3 fruit fly cellular contexts compared by ENCODE assay signal in genomic region chr3L:7858325-7859114, dm6.
A peak's percentile ranks its signal among the peaks of the same experiment; 100 is the strongest.
TF ChIP-seq lines count a peak whose summit lies in the region.

No protein-coding gene starts in this region.

- no peak for TF ChIP-seq CTCF in whole organism, embryonic (GFP tag; optimal IDR thresholded peaks at IDR 0.05; lab: Kevin White, UChicago)

TF ChIP-seq in whole organism, adult, 20 proteins besides CTCF, POLR2A, EP300 and RAD21:
- TF ChIP-seq CG1620 (GFP tag; optimal IDR thresholded peaks at IDR 0.05; lab: Kevin White, UChicago), result no peak
- TF ChIP-seq CG7045 (GFP tag; optimal IDR thresholded peaks at IDR 0.05; lab: Kevin White, UChicago), result peak; percentile 29
- no peak for TF ChIP-seq CG5204 (GFP tag; optimal IDR thresholded peaks at IDR 0.05; lab: Kevin White, UChicago)
- TF ChIP-seq Crg-1 (GFP tag; optimal IDR thresholded peaks at IDR 0.05; lab: Kevin White, UChicago), result no peak
- no peak for TF ChIP-seq Hr96 (GFP tag; optimal IDR thresholded peaks at IDR 0.05; lab: Kevin White, UChicago)
- TF ChIP-seq toe (GFP tag; optimal IDR thresholded peaks at IDR 0.05; lab: Kevin White, UChicago), result no peak
- TF ChIP-seq CG7101 (tag; optimal IDR thresholded peaks at IDR 0.05; lab: Kevin White, UChicago), result no peak
- peak; percentile 9 for TF ChIP-seq Mnt (GFP tag; optimal IDR thresholded peaks at IDR 0.05; lab: Kevin White, UChicago)
- peak; percentile 94 for TF ChIP-seq cic (GFP tag; optimal IDR thresholded peaks at IDR 0.05; lab: Kevin White, UChicago)
- TF ChIP-seq CG14711 (tag; optimal IDR thresholded peaks at IDR 0.05; lab: Kevin White, UChicago), result no peak
- TF ChIP-seq pad (GFP tag; optimal IDR thresholded peaks at IDR 0.05; lab: Kevin White, UChicago), result no peak
- TF ChIP-seq CG12768 (GFP tag; optimal IDR thresholded peaks at IDR 0.05; lab: Kevin White, UChicago), result no peak
- no peak for TF ChIP-seq cnc (optimal IDR thresholded peaks at IDR 0.05; lab: Kevin White, UChicago)
- TF ChIP-seq ovo (GFP tag; optimal IDR thresholded peaks at IDR 0.05; lab: Kevin White, UChicago), result no peak
- no peak for TF ChIP-seq bab1 (GFP tag; optimal IDR thresholded peaks at IDR 0.05; lab: Kevin White, UChicago)
- peak; percentile 6 for TF ChIP-seq CG33017 (tag; optimal IDR thresholded peaks at IDR 0.05; lab: Kevin White, UChicago)
- TF ChIP-seq kay (GFP tag; lab: Kevin White, UChicago; ENCODE audit: borderline replicate concordance), result peak; percentile 70
- TF ChIP-seq CG11617 (GFP tag; optimal IDR thresholded peaks at IDR 0.05; lab: Kevin White, UChicago), result no peak
- peak; percentile 41 for TF ChIP-seq tj (GFP tag; optimal IDR thresholded peaks at IDR 0.05; lab: Kevin White, UChicago)
- TF ChIP-seq Clk (GFP tag; optimal IDR thresholded peaks at IDR 0.05; lab: Kevin White, UChicago), result no peak

TF ChIP-seq in whole organism, embryonic, 481 proteins besides CTCF, POLR2A, EP300 and RAD21 (continues in another document):
- TF ChIP-seq maf-S (GFP tag; optimal IDR thresholded peaks at IDR 0.05; lab: Kevin White, UChicago) (no peak), seq (GFP tag; IDR thresholded peaks at IDR 0.05; lab: Robert Waterston, UW) (peak; percentile 26; the same call in 1 of the 2 replicates), CG10147 (GFP tag; optimal IDR thresholded peaks at IDR 0.05; lab: Kevin White, UChicago) (no peak), Dref (GFP tag; IDR thresholded peaks at IDR 0.05; lab: Robert Waterston, UW) (no peak), lola (GFP tag; optimal IDR thresholded peaks at IDR 0.05; lab: Kevin White, UChicago) (no peak), disco-r (GFP tag; optimal IDR thresholded peaks at IDR 0.05; lab: Kevin White, UChicago) (no peak), CG32532 (GFP tag; IDR thresholded peaks at IDR 0.05; lab: Robert Waterston, UW) (0 out of 2 replicates have a peak, but pooled peaks have one; percentile 10), CG17328 (GFP tag; IDR thresholded peaks at IDR 0.05; lab: Robert Waterston, UW) (no peak), CG1647 (GFP tag; optimal IDR thresholded peaks at IDR 0.05; lab: Kevin White, UChicago) (no peak), emc (GFP tag; optimal IDR thresholded peaks at IDR 0.05; lab: Kevin White, UChicago) (no peak), CG11247 (GFP tag; IDR thresholded peaks at IDR 0.05; lab: Robert Waterston, UW) (no peak), CG11456 (GFP tag; IDR thresholded peaks at IDR 0.05; lab: Robert Waterston, UW) (no peak), Camta (GFP tag; optimal IDR thresholded peaks at IDR 0.05; lab: Kevin White, UChicago) (no peak), pzg (GFP tag; optimal IDR thresholded peaks at IDR 0.05; lab: Kevin White, UChicago) (no peak), CG31388 (GFP tag; optimal IDR thresholded peaks at IDR 0.05; lab: Kevin White, UChicago) (no peak), CG6175 (GFP tag; IDR thresholded peaks at IDR 0.05; lab: Robert Waterston, UW) (0 out of 3 replicates have a peak, but pooled peaks have one; percentile 11), CG3726 (GFP tag; IDR thresholded peaks at IDR 0.05; lab: Robert Waterston, UW) (no peak), CG10543 (GFP tag; optimal IDR thresholded peaks at IDR 0.05; lab: Kevin White, UChicago) (peak; percentile 39), Sox100B (GFP tag; optimal IDR thresholded peaks at IDR 0.05; lab: Kevin White, UChicago) (peak; percentile 27), gcm (GFP tag; optimal IDR thresholded peaks at IDR 0.05; lab: Kevin White, UChicago) (no peak), sens (GFP tag; lab: Kevin White, UChicago) (peak; percentile 28), luna (GFP tag; optimal IDR thresholded peaks at IDR 0.05; lab: Kevin White, UChicago) (no peak), kah (GFP tag; optimal IDR thresholded peaks at IDR 0.05; lab: Kevin White, UChicago) (no peak), CG12769 (tag; optimal IDR thresholded peaks at IDR 0.05; lab: Kevin White, UChicago) (peak; percentile 34), Hr51 (GFP tag; optimal IDR thresholded peaks at IDR 0.05; lab: Kevin White, UChicago) (no peak), al (GFP tag; IDR thresholded peaks at IDR 0.05; lab: Robert Waterston, UW) (no peak), zen2 (GFP tag; IDR thresholded peaks at IDR 0.05; lab: Robert Waterston, UW; ENCODE audit: partially characterized antibody) (no peak), corto (GFP tag; optimal IDR thresholded peaks at IDR 0.05; lab: Kevin White, UChicago) (no peak), BEAF-32 (GFP tag; optimal IDR thresholded peaks at IDR 0.05; lab: Kevin White, UChicago) (no peak), CG15073 (GFP tag; optimal IDR thresholded peaks at IDR 0.05; lab: Kevin White, UChicago) (no peak), CG18476 (GFP tag; optimal IDR thresholded peaks at IDR 0.05; lab: Kevin White, UChicago) (no peak), Mrtf (GFP tag; IDR thresholded peaks at IDR 0.05; lab: Robert Waterston, UW) (no peak), CG17359 (tag; optimal IDR thresholded peaks at IDR 0.05; lab: Kevin White, UChicago) (no peak), ATbp (GFP tag; optimal IDR thresholded peaks at IDR 0.05; lab: Kevin White, UChicago) (peak; percentile 7), CG11723 (GFP tag; optimal IDR thresholded peaks at IDR 0.05; lab: Kevin White, UChicago) (no peak), ERR (GFP tag; optimal IDR thresholded peaks at IDR 0.05; lab: Kevin White, UChicago) (no peak), CG16863 (GFP tag; optimal IDR thresholded peaks at IDR 0.05; lab: Kevin White, UChicago) (no peak), HmgD (GFP tag; optimal IDR thresholded peaks at IDR 0.05; lab: Kevin White, UChicago) (no peak), Atf3 (GFP tag; optimal IDR thresholded peaks at IDR 0.05; lab: Kevin White, UChicago) (no peak)

TF ChIP-seq in whole organism, prepupa, 60 proteins besides CTCF, POLR2A, EP300 and RAD21:
- TF ChIP-seq topi (GFP tag; optimal IDR thresholded peaks at IDR 0.05; lab: Kevin White, UChicago), result no peak
- TF ChIP-seq acj6 (GFP tag; optimal IDR thresholded peaks at IDR 0.05; lab: Kevin White, UChicago), result no peak
- TF ChIP-seq dsx (GFP tag; optimal IDR thresholded peaks at IDR 0.05; lab: Kevin White, UChicago; ENCODE audit: poor library complexity, severe bottlenecking), result no peak
- TF ChIP-seq fkh (GFP tag; optimal IDR thresholded peaks at IDR 0.05; lab: Kevin White, UChicago), result peak; percentile 58
- TF ChIP-seq fd59A (GFP tag; optimal IDR thresholded peaks at IDR 0.05; lab: Kevin White, UChicago), result no peak
- TF ChIP-seq CG3032 (tag; optimal IDR thresholded peaks at IDR 0.05; lab: Kevin White, UChicago), result no peak
- TF ChIP-seq CG1621 (tag; optimal IDR thresholded peaks at IDR 0.05; lab: Kevin White, UChicago), result no peak
- TF ChIP-seq Sox15 (GFP tag; optimal IDR thresholded peaks at IDR 0.05; lab: Kevin White, UChicago), result no peak
- TF ChIP-seq Sox14 (GFP tag; optimal IDR thresholded peaks at IDR 0.05; lab: Kevin White, UChicago), result no peak
- TF ChIP-seq CG16779 (tag; optimal IDR thresholded peaks at IDR 0.05; lab: Kevin White, UChicago), result peak; percentile 24
- no peak for TF ChIP-seq CG6163 (GFP tag; IDR thresholded peaks at IDR 0.05; lab: Robert Waterston, UW)
- no peak for TF ChIP-seq Eip75B (GFP tag; optimal IDR thresholded peaks at IDR 0.05; lab: Kevin White, UChicago)
- TF ChIP-seq CG11762 (GFP tag; optimal IDR thresholded peaks at IDR 0.05; lab: Kevin White, UChicago; ENCODE audit: insufficient read depth), result no peak
- no peak for TF ChIP-seq salr (GFP tag; optimal IDR thresholded peaks at IDR 0.05; lab: Kevin White, UChicago)
- no peak for TF ChIP-seq CG4318 (GFP tag; optimal IDR thresholded peaks at IDR 0.05; lab: Kevin White, UChicago)
- no peak for TF ChIP-seq CG6792 (GFP tag; optimal IDR thresholded peaks at IDR 0.05; lab: Kevin White, UChicago)
- TF ChIP-seq eg (GFP tag; IDR thresholded peaks at IDR 0.05; lab: Robert Waterston, UW), result no peak
- TF ChIP-seq Hr4 (GFP tag; optimal IDR thresholded peaks at IDR 0.05; lab: Kevin White, UChicago), result no peak
